Worm (Caenorhabditis elegans): ENCODE measurements around the gene Y19D10B.6.

ce11 chrV:2341285-2341684 lies 20.4 kb upstream of the Y19D10B.6 start, which contains the start of gene irld-30:
- TF ChIP-seq zfp-3 (GFP tag; conservative IDR thresholded peaks at IDR 0.05) (no peak), unc-62 (GFP tag; optimal IDR thresholded peaks at IDR 0.05 in 1 of 2) (no peak), unc-62 (tag; optimal IDR thresholded peaks at IDR 0.05) (no peak), jun-1 (tag; optimal IDR thresholded peaks at IDR 0.05) (no peak), ceh-28 (tag; optimal IDR thresholded peaks at IDR 0.05) (no peak), ces-1 (GFP tag; optimal IDR thresholded peaks at IDR 0.05) (no peak), ceh-82 (tag; optimal IDR thresholded peaks at IDR 0.05) (no peak), pha-4 (GFP tag; IDR thresholded peaks at IDR 0.05) (no peak), pha-4 (tag; optimal IDR thresholded peaks at IDR 0.05) (no peak), nhr-76 (tag; optimal IDR thresholded peaks at IDR 0.05) (no peak), hlh-30 (tag; optimal IDR thresholded peaks at IDR 0.05; ENCODE audit: insufficient read depth) (no peak), nhr-237 (tag; optimal IDR thresholded peaks at IDR 0.05) (no peak), fos-1 (tag; optimal IDR thresholded peaks at IDR 0.05) (no peak), duxl-1 (tag; optimal IDR thresholded peaks at IDR 0.05; ENCODE audit: poor library complexity) (no peak), egl-27 (tag; optimal IDR thresholded peaks at IDR 0.05) (no peak)

All from whole organism, L4 larva.